Fruit fly (Drosophila melanogaster) S2 (cell line): Measurements from ENCODE around the gene Or71a.

Source experiments
- CG8478 ChIP-seq: fragments of >200 bp; optimal IDR thresholded peaks from 2 replicates; lab custom pipeline; 2018
- CTCF ChIP-seq, 2 experiments: fragments of >200 bp; optimal IDR thresholded peaks; 2 replicates each; lab custom pipeline; 2018

DNA sequence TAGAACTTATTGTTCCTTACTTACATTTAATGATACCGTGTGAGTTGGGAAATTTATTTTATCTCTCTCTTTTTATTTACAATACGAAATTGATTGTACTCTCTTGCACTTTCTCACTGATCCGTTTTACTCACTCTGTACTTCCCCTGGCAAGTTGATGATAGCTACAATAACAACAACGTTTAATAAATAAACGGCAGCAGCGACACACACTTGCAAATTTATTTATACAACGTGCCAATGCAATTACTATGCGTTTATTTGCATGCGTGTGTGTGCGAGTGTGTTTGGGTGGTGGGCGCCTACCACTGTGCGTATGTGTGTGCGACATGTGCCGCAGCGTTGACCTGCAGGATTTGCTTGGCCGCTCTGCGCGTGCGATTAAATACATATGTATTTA lies 21.3 kb upstream of the Or71a start:
- no peak for TF ChIP-seq CG8478 (lab: Kevin White, UChicago)
- TF ChIP-seq CTCF (optimal IDR thresholded peaks at IDR 0.05; lab: Kevin White, UChicago) = no peak
